Fruit fly (Drosophila melanogaster) whole organism, pupa: ENCODE measurements around the gene yem.

Experiments used
- CG12605 ChIP-seq: fragments of 200-800 bp; sonication (Bioruptor generic); IDR thresholded peaks from 2 replicates; pipeline ENCODE4 v1.3.6; 2022; ENCODE audit warnings: missing biosample characterization, missing genetic modification characterization
- CG13204 ChIP-seq: fragments of 200-800 bp; sonication (Bioruptor generic); optimal IDR thresholded peaks from 2 replicates; lab custom pipeline; 2018; ENCODE audit warnings: missing biosample characterization, mild to moderate bottlenecking, missing genetic modification characterization, moderate library complexity
- CG14655 ChIP-seq: fragments of 200-800 bp; sonication (Bioruptor generic); optimal IDR thresholded peaks from 3 replicates; lab custom pipeline; 2017; ENCODE audit warnings: mild to moderate bottlenecking, missing biosample characterization, missing genetic modification reagents, missing genetic modification characterization
- CG15710 ChIP-seq: fragments of 200-800 bp; sonication (Bioruptor generic); optimal IDR thresholded peaks from 2 replicates; lab custom pipeline; 2018; ENCODE audit warnings: missing biosample characterization, mild to moderate bottlenecking, missing genetic modification characterization, moderate library complexity
- CG32121 ChIP-seq: fragments of 200-800 bp; sonication (Bioruptor generic); IDR thresholded peaks from 2 replicates; pipeline ENCODE4 v1.3.6; 2022; ENCODE audit warnings: missing biosample characterization, missing genetic modification characterization
- CG4496 ChIP-seq: fragments of 200-800 bp; sonication (Bioruptor generic); IDR thresholded peaks from 3 replicates; pipeline ENCODE4 v1.3.6; 2022; ENCODE audit warnings: missing biosample characterization, missing genetic modification characterization
- CG8301 ChIP-seq: fragments of 200-800 bp; sonication (Bioruptor generic); optimal IDR thresholded peaks from 2 replicates; lab custom pipeline; 2018; ENCODE audit warnings: missing biosample characterization, mild to moderate bottlenecking, missing genetic modification characterization
- EcR ChIP-seq: fragments of 200-800 bp; sonication (Bioruptor generic); optimal IDR thresholded peaks from 3 replicates; lab custom pipeline; 2019; ENCODE audit warnings: missing biosample characterization, missing genetic modification characterization, mild to moderate bottlenecking, moderate library complexity, missing genetic modification reagents
- Ets98B ChIP-seq: fragments of 200-800 bp; sonication (Bioruptor generic); IDR thresholded peaks from 2 replicates; pipeline ENCODE4 v1.3.6; 2022; ENCODE audit warnings: missing biosample characterization, missing genetic modification characterization
- Pif1A ChIP-seq: fragments of 200-800 bp; sonication (Bioruptor generic); optimal IDR thresholded peaks from 3 replicates; lab custom pipeline; 2016; ENCODE audit warnings: missing biosample characterization, missing genetic modification characterization

The yem gene

DNA sequence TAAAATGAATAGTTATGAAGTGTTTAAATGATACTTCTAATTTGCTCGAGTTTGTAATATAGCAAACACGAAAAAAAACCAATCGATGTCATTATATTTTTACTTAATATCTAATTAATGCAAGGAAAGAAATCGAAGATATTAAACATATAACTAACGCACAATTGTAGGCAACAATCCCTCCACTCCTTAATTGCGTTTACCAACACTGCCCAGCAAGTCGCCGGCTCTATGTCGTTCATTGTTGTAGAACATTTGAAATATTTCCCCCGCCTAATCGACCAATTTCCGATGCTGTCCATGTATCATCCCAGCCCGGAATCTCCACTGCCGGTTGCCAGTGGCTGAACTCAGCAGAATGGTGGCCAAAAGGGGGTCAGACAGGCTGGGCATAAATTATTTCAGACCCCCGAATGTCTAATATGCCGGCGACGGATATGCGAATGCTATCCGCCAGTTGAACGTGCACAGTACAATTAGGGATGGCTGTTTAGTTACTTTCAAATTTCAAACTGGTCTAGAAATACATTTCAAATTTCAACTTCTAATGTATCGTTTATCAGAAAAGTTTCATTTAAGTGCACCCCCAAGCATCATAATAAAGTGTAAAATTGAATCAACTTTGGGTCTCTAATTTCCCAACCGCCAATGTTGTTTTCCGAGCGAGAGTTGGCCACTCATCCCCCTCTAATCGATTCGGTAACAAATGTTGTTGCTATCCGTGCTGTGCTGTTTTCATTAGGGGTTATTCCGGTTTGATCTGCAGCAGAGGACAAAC lies 54.1 kb downstream of the yem start:
- no peak for TF ChIP-seq CG13204 (GFP tag; lab: Kevin White, UChicago)
- peak; percentile 19 for TF ChIP-seq CG15710 (tag; lab: Kevin White, UChicago)
- TF ChIP-seq EcR (GFP tag; lab: Kevin White, UChicago): no peak
- TF ChIP-seq CG32121 (GFP tag; lab: Robert Waterston, UW): peak; percentile 54; the same call in 1 of the 2 replicates
- TF ChIP-seq Pif1A (GFP tag; lab: Kevin White, UChicago): no peak
- peak; percentile 9 for TF ChIP-seq CG14655 (GFP tag; lab: Kevin White, UChicago)
- peak; percentile 39; the same call in 1 of the 2 replicates for TF ChIP-seq Ets98B (GFP tag; lab: Robert Waterston, UW)
- TF ChIP-seq CG8301 (tag; lab: Kevin White, UChicago): peak; percentile 13
- TF ChIP-seq CG12605 (GFP tag; lab: Robert Waterston, UW): 0 out of 2 replicates have a peak, but pooled peaks have one; percentile 19
- peak; percentile 60; the same call in 2 of the 3 replicates for TF ChIP-seq CG4496 (GFP tag; lab: Robert Waterston, UW)
- TF ChIP-seq, all 21 proteins: peak for 7
